Fruit fly (Drosophila melanogaster) whole organism, prepupa: Measurements from ENCODE around the gene Edc3.

ENCODE experiments used
- CG10631 ChIP-seq: fragments of 200-800 bp; sonication (Bioruptor generic); optimal IDR thresholded peaks from 2 replicates; lab custom pipeline; 2016; ENCODE audit warnings: missing biosample characterization, missing genetic modification characterization
- CG10669 ChIP-seq: fragments of 200-800 bp; sonication (Bioruptor generic); optimal IDR thresholded peaks from 3 replicates; lab custom pipeline; 2018; ENCODE audit warnings: missing biosample characterization, mild to moderate bottlenecking, missing genetic modification characterization, moderate library complexity
- CG11762 ChIP-seq: fragments of 200-800 bp; sonication (Bioruptor generic); optimal IDR thresholded peaks from 3 replicates; lab custom pipeline; 2016; ENCODE audit warnings: missing biosample characterization, missing genetic modification characterization; ENCODE audit not compliant: insufficient read depth
- CG11902 ChIP-seq: fragments of 200-800 bp; sonication (Bioruptor generic); optimal IDR thresholded peaks from 3 replicates; lab custom pipeline; 2016; ENCODE audit warnings: missing biosample characterization, missing genetic modification characterization
- CG15336 ChIP-seq: fragments of 200-800 bp; sonication (Bioruptor generic); IDR thresholded peaks from 2 replicates; pipeline ENCODE4 v1.3.6; 2022; ENCODE audit warnings: missing biosample characterization, missing genetic modification characterization
- CG1621 ChIP-seq: fragments of 200-800 bp; sonication (Bioruptor generic); optimal IDR thresholded peaks from 3 replicates; lab custom pipeline; 2018; ENCODE audit warnings: missing biosample characterization, mild to moderate bottlenecking, missing genetic modification characterization
- CG16779 ChIP-seq: fragments of 200-800 bp; sonication (Bioruptor generic); optimal IDR thresholded peaks from 3 replicates; lab custom pipeline; 2017; ENCODE audit warnings: missing biosample characterization, mild to moderate bottlenecking, missing genetic modification characterization
- CG31627 ChIP-seq: fragments of 200-800 bp; sonication (Bioruptor generic); optimal IDR thresholded peaks from 3 replicates; lab custom pipeline; 2016; ENCODE audit warnings: missing biosample characterization, missing genetic modification characterization
- CG32006 ChIP-seq: fragments of 200-800 bp; sonication (Bioruptor generic); optimal IDR thresholded peaks from 3 replicates; lab custom pipeline; 2017; ENCODE audit warnings: missing biosample characterization, mild to moderate bottlenecking, missing genetic modification characterization
- CG34406 ChIP-seq: fragments of 200-800 bp; sonication (Bioruptor generic); optimal IDR thresholded peaks from 3 replicates; lab custom pipeline; 2016; ENCODE audit warnings: missing biosample characterization, missing genetic modification characterization
- CG3919 ChIP-seq: fragments of 200-800 bp; sonication (Bioruptor generic); optimal IDR thresholded peaks from 3 replicates; lab custom pipeline; 2016; ENCODE audit warnings: missing biosample characterization, missing genetic modification characterization
- CG6163 ChIP-seq: fragments of 200-800 bp; sonication (Bioruptor generic); IDR thresholded peaks from 3 replicates; pipeline ENCODE4 v1.3.6; 2022; ENCODE audit warnings: missing biosample characterization, missing genetic modification characterization
- CG6276 ChIP-seq: fragments of 200-800 bp; sonication (Bioruptor generic); optimal IDR thresholded peaks from 2 replicates; lab custom pipeline; 2017; ENCODE audit warnings: missing biosample characterization, mild to moderate bottlenecking, missing genetic modification characterization
- CG6792 ChIP-seq: fragments of 200-800 bp; sonication (Bioruptor generic); optimal IDR thresholded peaks from 3 replicates; lab custom pipeline; 2016; ENCODE audit warnings: missing biosample characterization, missing genetic modification characterization
- CG6854 ChIP-seq: fragments of 200-800 bp; sonication (Bioruptor generic); optimal IDR thresholded peaks from 2 replicates; lab custom pipeline; 2017; ENCODE audit warnings: missing biosample characterization, mild to moderate bottlenecking, missing genetic modification characterization
- CG8119 ChIP-seq: fragments of 200-800 bp; sonication (Bioruptor generic); IDR thresholded peaks from 3 replicates; pipeline ENCODE4 v1.3.6; 2022; ENCODE audit warnings: missing biosample characterization, missing genetic modification characterization
- CG8319 ChIP-seq: fragments of 200-800 bp; sonication (Bioruptor generic); optimal IDR thresholded peaks from 3 replicates; lab custom pipeline; 2016; ENCODE audit warnings: missing biosample characterization, missing genetic modification characterization
- CG8632 ChIP-seq: fragments of 200-800 bp; sonication (Bioruptor generic); optimal IDR thresholded peaks from 3 replicates; lab custom pipeline; 2016; ENCODE audit warnings: missing biosample characterization, missing genetic modification characterization
- CG9139 ChIP-seq: fragments of 200-800 bp; sonication (Bioruptor generic); optimal IDR thresholded peaks from 3 replicates; lab custom pipeline; 2017; ENCODE audit warnings: missing biosample characterization, mild to moderate bottlenecking, missing genetic modification characterization
- Eip75B ChIP-seq: fragments of 200-800 bp; sonication (Bioruptor generic); optimal IDR thresholded peaks from 3 replicates; lab custom pipeline; 2016; ENCODE audit warnings: missing biosample characterization, missing genetic modification characterization
- Eip78C ChIP-seq: fragments of 200-800 bp; sonication (Bioruptor generic); peaks from one replicate; lab custom pipeline; 2016; ENCODE audit warnings: missing biosample characterization, missing genetic modification characterization
- Eip93F ChIP-seq: fragments of 200-800 bp; sonication (Bioruptor generic); optimal IDR thresholded peaks from 2 replicates; lab custom pipeline; 2016; ENCODE audit warnings: missing biosample characterization, mild to moderate bottlenecking, missing genetic modification characterization
- Ets21C ChIP-seq: fragments of 200-800 bp; sonication (Bioruptor generic); optimal IDR thresholded peaks from 3 replicates; lab custom pipeline; 2016; ENCODE audit warnings: missing biosample characterization, missing genetic modification characterization
- Ets96B ChIP-seq: fragments of 200-800 bp; optimal IDR thresholded peaks from 2 replicates; lab custom pipeline; 2019; ENCODE audit warnings: missing biosample characterization, mild to moderate bottlenecking, missing genetic modification characterization, moderate library complexity
- Hr39 ChIP-seq: fragments of 200-800 bp; sonication (Bioruptor generic); optimal IDR thresholded peaks from 2 replicates; lab custom pipeline; 2016; ENCODE audit warnings: missing biosample characterization, missing genetic modification characterization
- Hr4 ChIP-seq: fragments of 200-800 bp; sonication (Bioruptor generic); optimal IDR thresholded peaks from 3 replicates; lab custom pipeline; 2016; ENCODE audit warnings: missing biosample characterization, missing genetic modification characterization
- Lpt ChIP-seq: fragments of 200-800 bp; sonication (Bioruptor generic); optimal IDR thresholded peaks from 3 replicates; lab custom pipeline; 2016; ENCODE audit warnings: missing biosample characterization, missing genetic modification characterization
- Met ChIP-seq: fragments of 200-800 bp; sonication (Bioruptor generic); optimal IDR thresholded peaks from 3 replicates; lab custom pipeline; 2016; ENCODE audit warnings: missing biosample characterization, missing genetic modification characterization
- OdsH ChIP-seq: fragments of 200-800 bp; sonication (Bioruptor generic); optimal IDR thresholded peaks from 3 replicates; lab custom pipeline; 2016; ENCODE audit warnings: missing biosample characterization, missing genetic modification characterization
- Smox ChIP-seq: fragments of 200-800 bp; sonication (Bioruptor generic); optimal IDR thresholded peaks from 3 replicates; lab custom pipeline; 2016; ENCODE audit warnings: missing biosample characterization, missing genetic modification characterization
- Sox102F ChIP-seq: fragments of 200-800 bp; sonication (Bioruptor generic); optimal IDR thresholded peaks from 2 replicates; lab custom pipeline; 2016; ENCODE audit warnings: missing biosample characterization, mild to moderate bottlenecking, missing genetic modification characterization
- Sox14 ChIP-seq: fragments of 200-800 bp; sonication (Bioruptor generic); optimal IDR thresholded peaks from 3 replicates; lab custom pipeline; 2016; ENCODE audit warnings: missing biosample characterization, missing genetic modification characterization
- Sox15 ChIP-seq: fragments of 200-800 bp; sonication (Bioruptor generic); optimal IDR thresholded peaks from 3 replicates; lab custom pipeline; 2016; ENCODE audit warnings: missing biosample characterization, missing genetic modification characterization
- achi ChIP-seq: fragments of 200-800 bp; sonication (Bioruptor generic); optimal IDR thresholded peaks from 3 replicates; lab custom pipeline; 2016; ENCODE audit warnings: missing biosample characterization, missing genetic modification characterization
- cyc ChIP-seq: fragments of 200-800 bp; sonication (Bioruptor generic); optimal IDR thresholded peaks from 3 replicates; lab custom pipeline; 2016; ENCODE audit warnings: missing biosample characterization, missing genetic modification characterization
- dac ChIP-seq: fragments of 200-800 bp; sonication (Bioruptor generic); optimal IDR thresholded peaks from 2 replicates; lab custom pipeline; 2017; ENCODE audit warnings: missing biosample characterization, mild to moderate bottlenecking, missing genetic modification characterization
- dsx ChIP-seq: fragments of 200-800 bp; optimal IDR thresholded peaks from 3 replicates; lab custom pipeline; 2019; ENCODE audit warnings: missing biosample characterization, mild to moderate bottlenecking, missing genetic modification characterization, moderate library complexity; ENCODE audit not compliant: poor library complexity, severe bottlenecking
- eg ChIP-seq: fragments of 200-800 bp; sonication (Bioruptor generic); IDR thresholded peaks from 3 replicates; pipeline ENCODE4 v1.3.6; 2022; ENCODE audit warnings: missing biosample characterization, missing genetic modification characterization
- esn ChIP-seq: fragments of 200-800 bp; sonication (Bioruptor generic); optimal IDR thresholded peaks from 2 replicates; lab custom pipeline; 2016; ENCODE audit warnings: missing biosample characterization, mild to moderate bottlenecking, missing genetic modification characterization, moderate library complexity
- fd85E ChIP-seq: fragments of 200-800 bp; sonication (Bioruptor generic); optimal IDR thresholded peaks from 3 replicates; lab custom pipeline; 2016; ENCODE audit warnings: missing biosample characterization, missing genetic modification characterization
- fkh ChIP-seq: fragments of 200-800 bp; sonication (Bioruptor generic); optimal IDR thresholded peaks from 3 replicates; lab custom pipeline; 2017; ENCODE audit warnings: missing biosample characterization, mild to moderate bottlenecking, missing genetic modification characterization, moderate library complexity
- lz ChIP-seq: fragments of 200-800 bp; sonication (Bioruptor generic); optimal IDR thresholded peaks from 3 replicates; lab custom pipeline; 2016; ENCODE audit warnings: missing biosample characterization, missing genetic modification characterization
- net ChIP-seq: fragments of 200-800 bp; sonication (Bioruptor generic); optimal IDR thresholded peaks from 3 replicates; lab custom pipeline; 2016; ENCODE audit warnings: missing biosample characterization, missing genetic modification characterization
- pdm3 ChIP-seq: fragments of 200-800 bp; sonication (Bioruptor generic); optimal IDR thresholded peaks from 3 replicates; lab custom pipeline; 2016; ENCODE audit warnings: missing biosample characterization, missing genetic modification characterization
- salr ChIP-seq, 2 experiments: fragments of 200-800 bp; sonication (Bioruptor generic); optimal IDR thresholded peaks; 3 replicates each; lab custom pipeline; 2016 to 2018; ENCODE audit warnings: missing biosample characterization in 2 of 2, missing genetic modification characterization in 2 of 2, mild to moderate bottlenecking in 1 of 2
- spab ChIP-seq: fragments of 200-800 bp; sonication (Bioruptor generic); optimal IDR thresholded peaks from 2 replicates; lab custom pipeline; 2017; ENCODE audit warnings: missing biosample characterization, mild to moderate bottlenecking, missing genetic modification characterization, missing genetic modification reagents
- ss ChIP-seq, 2 experiments: fragments of 200-800 bp; sonication (Bioruptor generic); optimal IDR thresholded peaks; 2 replicates in 1 of 2; 3 replicates in 1 of 2; lab custom pipeline; 2017 to 2018; ENCODE audit warnings: mild to moderate bottlenecking in 2 of 2, missing biosample characterization in 2 of 2, missing genetic modification characterization in 2 of 2, moderate library complexity in 1 of 2
- svp ChIP-seq: fragments of 200-800 bp; sonication (Bioruptor generic); peaks from one replicate; lab custom pipeline; 2016; ENCODE audit warnings: missing biosample characterization, missing genetic modification characterization
- topi ChIP-seq: fragments of 200-800 bp; sonication (Bioruptor generic); optimal IDR thresholded peaks from 3 replicates; lab custom pipeline; 2016; ENCODE audit warnings: missing biosample characterization, missing genetic modification characterization
- vri ChIP-seq: fragments of 200-800 bp; sonication (Bioruptor generic); optimal IDR thresholded peaks from 3 replicates; lab custom pipeline; 2016; ENCODE audit warnings: missing biosample characterization, mild to moderate bottlenecking, missing genetic modification characterization

Edc3 gene

DNA sequence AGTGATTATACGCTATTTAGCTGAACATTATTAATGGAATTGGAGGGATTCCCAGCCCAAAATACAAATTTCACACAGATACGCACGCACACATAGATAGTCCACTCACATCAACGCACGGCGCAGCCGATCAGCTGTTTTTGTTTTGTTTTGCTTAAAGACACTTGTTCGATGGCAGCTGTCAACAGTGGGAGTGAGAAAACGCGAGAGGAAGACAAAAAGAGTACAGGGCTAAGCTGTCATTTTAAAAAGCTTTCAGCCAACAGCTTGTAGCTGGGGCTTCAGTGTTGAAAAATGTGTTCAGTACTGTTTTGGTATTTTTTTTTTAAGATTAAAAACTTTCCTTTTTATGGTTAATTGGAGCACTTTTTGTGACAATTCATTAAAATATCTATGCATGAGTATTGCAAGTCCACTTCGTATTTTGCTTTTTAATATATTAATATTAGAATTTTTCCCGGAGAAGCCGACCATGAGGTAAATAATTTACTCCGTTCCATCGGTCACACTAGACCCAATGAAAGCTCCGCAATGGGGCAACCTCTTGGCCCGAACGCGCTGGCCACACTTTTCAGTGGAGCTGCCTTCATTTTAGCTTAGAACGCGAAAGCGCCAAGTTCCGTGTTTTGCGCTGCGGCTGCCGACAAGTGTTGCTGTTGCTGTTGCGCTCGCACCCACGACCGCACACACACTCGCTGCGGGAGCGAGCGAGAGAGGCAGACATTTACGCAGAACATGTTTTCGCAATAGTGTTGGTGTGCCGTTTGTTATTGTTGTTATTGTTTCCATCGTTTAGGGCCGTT lies 3.4 kb upstream of the Edc3 start:
- TF ChIP-seq CG16779 (tag; lab: Kevin White, UChicago) (peak; percentile 55), dsx (peak; percentile 61), CG6276 (GFP tag; lab: Kevin White, UChicago) (no peak), Ets96B (tag; lab: Kevin White, UChicago) (peak; percentile 28), CG10631 (GFP tag; lab: Kevin White, UChicago) (peak; percentile 76), Eip75B (GFP tag; lab: Kevin White, UChicago) (peak; percentile 57), Ets21C (GFP tag; lab: Kevin White, UChicago) (peak; percentile 43), Sox102F (GFP tag; lab: Kevin White, UChicago) (peak; percentile 46), CG34406 (GFP tag; lab: Kevin White, UChicago) (peak; percentile 42), svp (peak; percentile 91), vri (GFP tag; lab: Kevin White, UChicago) (peak; percentile 17), CG8319 (GFP tag; lab: Kevin White, UChicago) (no peak), net (GFP tag; lab: Kevin White, UChicago) (no peak), topi (peak; percentile 59), dac (peak; percentile 18), CG3919 (GFP tag; lab: Kevin White, UChicago) (peak; percentile 35), CG8632 (GFP tag; lab: Kevin White, UChicago) (peak; percentile 21), CG11762 (GFP tag; lab: Kevin White, UChicago) (peak; percentile 20), ss (GFP tag; optimal IDR thresholded peaks at IDR 0.05; lab: Kevin White, UChicago) (no peak), Eip93F (GFP tag; lab: Kevin White, UChicago) (peak; percentile 42), pdm3 (GFP tag; lab: Kevin White, UChicago) (no peak), eg (GFP tag; lab: Robert Waterston, UW) (peak; percentile 65), CG6854 (GFP tag; lab: Kevin White, UChicago) (no peak), CG11902 (GFP tag; lab: Kevin White, UChicago) (no peak), Sox15 (GFP tag; lab: Kevin White, UChicago) (no peak), lz (GFP tag; lab: Kevin White, UChicago) (peak; percentile 58), Met (GFP tag; lab: Kevin White, UChicago) (peak; percentile 56), Hr39 (GFP tag; lab: Kevin White, UChicago) (peak; percentile 43), fkh (peak; percentile 71), achi (GFP tag; lab: Kevin White, UChicago) (peak; percentile 99), Lpt (peak; percentile 24), CG8119 (no peak), spab (GFP tag; lab: Kevin White, UChicago) (no peak), Sox14 (GFP tag; lab: Kevin White, UChicago) (peak; percentile 57), CG9139 (GFP tag; lab: Kevin White, UChicago) (peak; percentile 20), CG1621 (tag; lab: Kevin White, UChicago) (peak; percentile 54), CG31627 (GFP tag; lab: Kevin White, UChicago) (peak; percentile 66), Hr4 (peak; percentile 29), esn (GFP tag; lab: Kevin White, UChicago) (peak; percentile 76), Eip78C (peak; percentile 91), cyc (peak; percentile 50), CG32006 (peak; percentile 50), fd85E (GFP tag; lab: Kevin White, UChicago) (peak; percentile 42), CG6792 (peak; percentile 41), salr (GFP tag; optimal IDR thresholded peaks at IDR 0.05; lab: Kevin White, UChicago) (peak in 1 of 2 experiments; percentile 22), CG6163 (GFP tag; lab: Robert Waterston, UW) (peak; percentile 46), CG10669 (GFP tag; lab: Kevin White, UChicago) (peak; percentile 11), OdsH (GFP tag; lab: Kevin White, UChicago) (peak; percentile 70), Smox (GFP tag; lab: Kevin White, UChicago) (peak; percentile 65), CG15336 (GFP tag; lab: Robert Waterston, UW) (no peak; the same call in 1 of the 2 replicates)
